Worm (Caenorhabditis elegans): ENCODE results near the gene T01H3.5.

ce11 chrII:7921155-7921554 lies 41.7 kb downstream of the T01H3.5 start:
- TF ChIP-seq nhr-237 (tag; optimal IDR thresholded peaks at IDR 0.05) (no peak), nhr-47 (tag; optimal IDR thresholded peaks at IDR 0.05) (no peak), nhr-11 (tag; optimal IDR thresholded peaks at IDR 0.05) (no peak), mdl-1 (tag; optimal IDR thresholded peaks at IDR 0.05) (no peak), blmp-1 (tag; optimal IDR thresholded peaks at IDR 0.05) (no peak), nhr-12 (tag; optimal IDR thresholded peaks at IDR 0.05) (no peak), ztf-4 (tag; optimal IDR thresholded peaks at IDR 0.05) (no peak), dpl-1 (GFP tag; optimal IDR thresholded peaks at IDR 0.05) (no peak), elt-2 (tag; optimal IDR thresholded peaks at IDR 0.05) (no peak), fkh-4 (tag; optimal IDR thresholded peaks at IDR 0.05; ENCODE audit: borderline replicate concordance) (no peak), nhr-77 (tag; optimal IDR thresholded peaks at IDR 0.05) (no peak), sup-37 (GFP tag; optimal IDR thresholded peaks at IDR 0.05) (no peak), nhr-76 (tag; optimal IDR thresholded peaks at IDR 0.05) (no peak), unc-130 (tag; optimal IDR thresholded peaks at IDR 0.05) (no peak)

Data from whole organism, L1 larva.